Worm (Caenorhabditis elegans): ENCODE measurements around the gene col-163.

- TF ChIP-seq dmd-4 (tag; optimal IDR thresholded peaks at IDR 0.05; ENCODE audit: borderline replicate concordance) (no peak), hlh-30 (tag; optimal IDR thresholded peaks at IDR 0.05; ENCODE audit: insufficient read depth) (no peak), elt-2 (tag; optimal IDR thresholded peaks at IDR 0.05) (no peak), sox-4 (tag; optimal IDR thresholded peaks at IDR 0.05) (no peak)
Observed at ce11 chrV:20594746-20595145, 5.1 kb upstream of the col-163 start, which contains the start of gene F26F2.10.
